Worm (Caenorhabditis elegans) whole organism, young adult: ENCODE measurements around the gene W08G11.5.

Experiments used
- Y95B8A.8 ChIP-seq: fragments of 200-800 bp; sonication (Bioruptor generic); IDR thresholded peaks from 2 replicates; pipeline ENCODE4 v1.3.6; 2022; ENCODE audit warnings: missing genetic modification reagents, missing genetic modification characterization, missing compliant biosample characterization
- ama-1 ChIP-seq, 3 experiments: fragments of 150-350 bp in 1 of 3; sonication (generic microtip) in 2 of 3; optimal IDR thresholded peaks; 2 replicates each; lab custom pipeline; 2014 to 2018; ENCODE audit warnings: missing biosample characterization in 2 of 3, missing genetic modification characterization in 2 of 3, missing genetic modification reagents in 2 of 3
- ccch-3 ChIP-seq: fragments of 200-800 bp; sonication (Bioruptor generic); optimal IDR thresholded peaks from 2 replicates; lab custom pipeline; 2018; ENCODE audit warnings: mild to moderate bottlenecking, missing genetic modification characterization, missing compliant biosample characterization
- efl-1 ChIP-seq: fragments of 150-350 bp; optimal IDR thresholded peaks from 2 replicates; lab custom pipeline; 2014; ENCODE audit warnings: missing biosample characterization, missing genetic modification reagents, missing genetic modification characterization
- gei-17 ChIP-seq: fragments of 200-800 bp; sonication (Bioruptor generic); optimal IDR thresholded peaks from 2 replicates; lab custom pipeline; 2018; ENCODE audit warnings: mild to moderate bottlenecking, missing genetic modification characterization, missing compliant biosample characterization
- lsy-27 ChIP-seq: sonication (generic microtip); optimal IDR thresholded peaks from 2 replicates; lab custom pipeline; 2017; ENCODE audit warnings: missing genetic modification characterization, mild to moderate bottlenecking, missing compliant biosample characterization, antibody characterized with exemption, missing genotype, borderline replicate concordance; ENCODE audit not compliant: insufficient read depth
- madf-6 ChIP-seq: fragments of 200-800 bp; sonication (Bioruptor generic); IDR thresholded peaks from 2 replicates; pipeline ENCODE4 v1.3.6; 2022; ENCODE audit warnings: missing genetic modification reagents, missing genetic modification characterization, missing compliant biosample characterization
- nhr-90 ChIP-seq: sonication (generic microtip); optimal IDR thresholded peaks from 2 replicates; lab custom pipeline; 2016; ENCODE audit warnings: missing genotype, mild to moderate bottlenecking, missing genetic modification characterization, missing compliant biosample characterization
- snpc-4 ChIP-seq, 5 experiments: fragments of 150-350 bp in 1 of 5; sonication (generic microtip) in 4 of 5; optimal IDR thresholded peaks; 2 replicates each; lab custom pipeline; 2014 to 2018; ENCODE audit warnings: missing genetic modification characterization in 5 of 5, missing biosample characterization in 3 of 5, antibody characterized with exemption in 2 of 5, mild to moderate bottlenecking in 2 of 5, missing compliant biosample characterization in 2 of 5, missing genotype in 2 of 5, moderate library complexity in 2 of 5, missing genetic modification reagents in 1 of 5
- tlf-1 ChIP-seq: fragments of 200-800 bp; sonication (Bioruptor generic); optimal IDR thresholded peaks from 2 replicates; lab custom pipeline; 2018; ENCODE audit warnings: mild to moderate bottlenecking, missing genetic modification characterization, missing compliant biosample characterization

ce11 chrV:16377849-16378248 is 31.5 kb upstream of the W08G11.5 start, which contains the start of gene F13A7.1:
- no peak for TF ChIP-seq nhr-90 (tag; lab: Kevin White, UChicago)
- TF ChIP-seq Y95B8A.8 (GFP tag; lab: Robert Waterston, UW) = no peak
- TF ChIP-seq ccch-3 (GFP tag; lab: Kevin White, UChicago) = no peak
- no peak for TF ChIP-seq gei-17 (GFP tag; lab: Kevin White, UChicago)
- no peak for TF ChIP-seq madf-6
- TF ChIP-seq ama-1 (optimal IDR thresholded peaks at IDR 0.05; lab: Kevin White, UChicago) = no peak
- TF ChIP-seq ama-1 (GFP tag; optimal IDR thresholded peaks at IDR 0.05; lab: Kevin White, UChicago) = no peak
- TF ChIP-seq lsy-27 (tag; lab: Kevin White, UChicago) = no peak
- TF ChIP-seq efl-1 (GFP tag; lab: Kevin White, UChicago) = no peak
- no peak for TF ChIP-seq snpc-4 (GFP tag; optimal IDR thresholded peaks at IDR 0.05; lab: Kevin White, UChicago)
- no peak for TF ChIP-seq snpc-4 (tag; optimal IDR thresholded peaks at IDR 0.05; lab: Kevin White, UChicago)
- TF ChIP-seq tlf-1 (GFP tag; lab: Kevin White, UChicago) = no peak
